ENCODE assay signal across 4 worm cellular contexts in the genomic region with DNA sequence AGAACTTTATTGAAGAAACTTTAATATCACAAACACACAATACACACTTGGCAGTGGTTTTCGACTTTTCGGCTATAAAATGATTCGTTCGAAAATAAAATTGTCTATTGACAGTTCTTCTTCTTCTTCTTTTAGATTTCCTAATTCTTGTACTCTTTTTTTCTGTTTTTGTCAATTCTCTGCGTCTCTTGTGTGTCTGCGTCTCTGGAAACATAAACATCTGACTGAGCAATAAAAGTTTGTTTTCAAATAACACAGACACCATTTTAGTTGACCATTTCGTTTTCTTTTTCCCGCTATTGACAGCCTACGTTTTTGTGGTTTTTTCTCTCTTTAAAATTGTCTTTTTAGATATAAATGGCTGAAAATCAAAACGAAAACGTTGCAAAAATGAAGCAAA.
TF ChIP-seq lines count a peak whose summit lies in the region.

A gene (plus strand): TSS at position 352 of the 400 bp plus-strand sequence.

TF ChIP-seq in whole organism, L1 larva, 84 proteins besides CTCF, POLR2A, EP300 and RAD21 (continues in another document):
- TF ChIP-seq rnt-1 (tag; optimal IDR thresholded peaks at IDR 0.05; lab: Kevin White, UChicago) (no peak), pax-3 (tag; optimal IDR thresholded peaks at IDR 0.05; lab: Kevin White, UChicago) (no peak), unc-30 (tag; optimal IDR thresholded peaks at IDR 0.05; lab: Kevin White, UChicago) (no peak), pag-3 (tag; optimal IDR thresholded peaks at IDR 0.05; lab: Kevin White, UChicago; ENCODE audit: borderline replicate concordance, insufficient read depth) (no peak), ama-1 (optimal IDR thresholded peaks at IDR 0.05; lab: Kevin White, UChicago) (no peak), dsc-1 (tag; optimal IDR thresholded peaks at IDR 0.05; lab: Kevin White, UChicago) (no peak), xbp-1 (tag; optimal IDR thresholded peaks at IDR 0.05; lab: Kevin White, UChicago) (no peak), lsy-2 (tag; optimal IDR thresholded peaks at IDR 0.05; lab: Kevin White, UChicago) (peak in 1 of 2 experiments; percentile 29), blmp-1 (tag; optimal IDR thresholded peaks at IDR 0.05; lab: Kevin White, UChicago) (no peak), lin-14 (GFP tag; optimal IDR thresholded peaks at IDR 0.05; lab: Kevin White, UChicago) (peak; percentile 60), lir-3 (tag; optimal IDR thresholded peaks at IDR 0.05; lab: Kevin White, UChicago; ENCODE audit: poor library complexity) (no peak), nhr-11 (tag; optimal IDR thresholded peaks at IDR 0.05; lab: Kevin White, UChicago) (no peak), nhr-85 (tag; lab: Kevin White, UChicago) (peak; percentile 25), ceh-8 (GFP tag; optimal IDR thresholded peaks at IDR 0.05; lab: Kevin White, UChicago) (no peak), C16A3.4 (tag; optimal IDR thresholded peaks at IDR 0.05; lab: Kevin White, UChicago) (no peak), jun-1 (tag; optimal IDR thresholded peaks at IDR 0.05; lab: Kevin White, UChicago) (no peak), lin-39 (tag; optimal IDR thresholded peaks at IDR 0.05; lab: Kevin White, UChicago) (no peak), swsn-7 (tag; optimal IDR thresholded peaks at IDR 0.05; lab: Kevin White, UChicago) (no peak), vab-15 (tag; optimal IDR thresholded peaks at IDR 0.05; lab: Kevin White, UChicago) (no peak), lin-15B (tag; optimal IDR thresholded peaks at IDR 0.05; lab: Kevin White, UChicago) (no peak), efl-1 (optimal IDR thresholded peaks at IDR 0.05; lab: Kevin White, UChicago) (peak in 1 of 2 experiments; percentile 4), efl-1 (GFP tag; optimal IDR thresholded peaks at IDR 0.05 in 1 of 2; lab: Kevin White, UChicago) (no peak)

TF ChIP-seq in whole organism, L3 larva, 47 proteins besides CTCF, POLR2A, EP300 and RAD21:
- TF ChIP-seq nhr-43 (tag; optimal IDR thresholded peaks at IDR 0.05; lab: Kevin White, UChicago; ENCODE audit: poor library complexity, severe bottlenecking) = no peak
- TF ChIP-seq pha-4 (tag; optimal IDR thresholded peaks at IDR 0.05; lab: Kevin White, UChicago) = peak; percentile 74
- TF ChIP-seq nhr-12 (tag; optimal IDR thresholded peaks at IDR 0.05; lab: Kevin White, UChicago) = no peak
- peak; percentile 51 for TF ChIP-seq egl-5 (tag; optimal IDR thresholded peaks at IDR 0.05; lab: Kevin White, UChicago)
- no peak for TF ChIP-seq mml-1 (tag; optimal IDR thresholded peaks at IDR 0.05; lab: Kevin White, UChicago)

TF ChIP-seq in whole organism, L4 larva, 104 proteins besides CTCF, POLR2A, EP300 and RAD21:
- TF ChIP-seq nhr-28 (tag; optimal IDR thresholded peaks at IDR 0.05; lab: Kevin White, UChicago) (peak; percentile 14), zfp-2 (tag; optimal IDR thresholded peaks at IDR 0.05; lab: Kevin White, UChicago) (no peak), ZK546.5 (tag; optimal IDR thresholded peaks at IDR 0.05; lab: Kevin White, UChicago) (no peak), mxl-2 (GFP tag; conservative IDR thresholded peaks at IDR 0.05; lab: Robert Waterston, UW) (no peak), hif-1 (tag; optimal IDR thresholded peaks at IDR 0.05; lab: Kevin White, UChicago) (no peak), F37D6.2 (tag; optimal IDR thresholded peaks at IDR 0.05; lab: Kevin White, UChicago) (no peak), hlh-11 (tag; optimal IDR thresholded peaks at IDR 0.05; lab: Kevin White, UChicago) (peak; percentile 21), duxl-1 (tag; optimal IDR thresholded peaks at IDR 0.05; lab: Kevin White, UChicago; ENCODE audit: poor library complexity) (no peak), aha-1 (tag; lab: Kevin White, UChicago) (peak; percentile 76), egl-43 (GFP tag; IDR thresholded peaks at IDR 0.05; lab: Robert Waterston, UW) (no peak), php-3 (GFP tag; IDR thresholded peaks at IDR 0.05; lab: Robert Waterston, UW) (peak; percentile 71), nhr-102 (tag; optimal IDR thresholded peaks at IDR 0.05; lab: Kevin White, UChicago) (no peak), dve-1 (tag; optimal IDR thresholded peaks at IDR 0.05; lab: Kevin White, UChicago; ENCODE audit: insufficient read depth) (peak; percentile 66), nhr-11 (tag; optimal IDR thresholded peaks at IDR 0.05; lab: Kevin White, UChicago) (no peak), daf-16 (GFP tag; optimal IDR thresholded peaks at IDR 0.05; lab: Kevin White, UChicago) (no peak), daf-16 (tag; optimal IDR thresholded peaks at IDR 0.05; lab: Kevin White, UChicago) (peak; percentile 89)

TF ChIP-seq in whole organism, young adult, 124 proteins besides CTCF, POLR2A, EP300 and RAD21:
- TF ChIP-seq nhr-80 (tag; optimal IDR thresholded peaks at IDR 0.05; lab: Kevin White, UChicago) (peak; percentile 21), cebp-1 (GFP tag; IDR thresholded peaks at IDR 0.05; lab: Robert Waterston, UW) (no peak), cebp-1 (tag; optimal IDR thresholded peaks at IDR 0.05; lab: Kevin White, UChicago) (peak; percentile 20), F33H1.4 (GFP tag; IDR thresholded peaks at IDR 0.05; lab: Robert Waterston, UW) (no peak)
